Fruit fly (Drosophila melanogaster) whole organism, larva: ENCODE results near the gene CG3909.
A peak's percentile ranks its signal among the peaks of the same experiment; 100 is the strongest.

Experiments
- noc ChIP-seq: fragments of 200-800 bp; sonication (Bioruptor generic); optimal IDR thresholded peaks from 3 replicates; lab custom pipeline; 2019; ENCODE audit warnings: missing biosample characterization, mild to moderate bottlenecking, missing genetic modification characterization, moderate library complexity

Gene CG3909

DNA sequence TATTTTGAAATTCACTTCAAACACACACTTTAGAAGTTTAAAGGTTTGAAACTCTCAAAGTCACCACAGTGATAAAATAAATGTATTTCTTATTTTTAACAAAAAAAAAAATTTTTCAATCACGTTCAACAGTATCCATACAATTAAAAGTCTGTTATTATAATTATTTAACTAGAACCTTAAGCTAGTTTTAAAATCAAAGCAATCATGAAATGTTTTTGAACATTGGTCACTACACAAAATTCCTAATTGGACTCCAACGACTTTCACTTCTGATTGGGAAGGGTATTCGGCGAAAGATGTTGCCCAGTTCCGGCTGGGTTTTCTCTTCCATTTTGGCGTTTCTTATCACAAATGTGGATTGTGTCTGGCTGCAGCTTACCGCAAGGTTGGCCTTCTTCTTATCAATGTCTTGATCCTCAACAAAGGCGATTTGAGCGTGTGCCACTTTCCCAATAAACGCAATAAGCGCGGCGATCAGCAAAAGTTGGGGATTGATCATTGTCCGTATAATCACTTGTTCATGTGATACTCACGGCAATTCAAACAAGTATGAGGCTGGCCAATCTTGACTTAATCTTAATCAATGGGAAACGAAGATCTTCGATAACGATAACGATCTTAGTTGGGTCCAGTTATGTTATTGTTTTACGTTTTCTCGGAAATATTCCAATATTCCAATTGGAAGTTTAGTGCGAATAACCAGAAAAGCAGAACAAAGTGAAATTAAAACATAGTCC, 5.1 kb downstream of the CG3909 start:
- peak; percentile 65 for TF ChIP-seq noc (tag; lab: Kevin White, UChicago)

DNA sequence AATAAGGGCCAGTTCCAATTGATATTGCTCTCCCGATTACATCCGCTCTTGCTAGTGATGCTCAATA, 5.5 kb downstream of the CG3909 start, which contains the start of gene CG12811:
Gene CG12811 (minus strand): TSS at position 23 of the 67 bp plus-strand sequence.
- TF ChIP-seq noc (tag; lab: Kevin White, UChicago): no peak

DNA sequence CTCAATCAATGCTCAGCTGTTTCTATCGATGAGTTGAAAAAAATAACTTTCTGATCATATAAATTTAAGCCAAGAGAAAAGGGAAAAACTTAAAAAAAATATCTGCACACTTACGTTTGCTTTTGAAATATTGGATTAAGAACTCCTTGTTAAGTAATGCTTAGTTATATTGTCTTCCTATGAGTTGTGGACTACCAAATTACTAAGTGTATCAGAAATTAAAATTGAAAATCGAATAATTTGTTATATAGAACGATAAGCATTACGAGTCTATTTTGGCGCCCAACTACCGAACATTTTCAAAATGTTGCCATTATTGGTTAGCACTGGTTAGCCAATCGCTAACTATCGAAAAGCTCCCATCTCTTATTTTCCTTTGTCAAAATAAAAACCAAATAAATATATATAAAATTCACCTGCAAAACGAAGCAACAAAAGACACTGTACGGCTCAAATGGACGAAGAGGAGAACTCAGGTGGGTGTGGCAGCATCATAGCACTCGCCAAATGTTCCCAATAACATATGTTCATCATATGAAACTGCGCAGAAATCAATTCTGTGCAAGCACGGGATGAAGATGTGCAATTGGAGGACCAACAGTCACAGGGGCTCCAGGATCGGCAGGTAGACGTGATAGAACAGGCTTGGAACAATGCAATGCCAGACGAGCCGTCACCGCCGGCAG, 5.9 kb downstream of the CG3909 start, which contains the start of gene ohgt:
Gene ohgt (plus strand): TSS at position 358 of the 686 bp plus-strand sequence.
- TF ChIP-seq noc (tag; lab: Kevin White, UChicago): no peak

DNA sequence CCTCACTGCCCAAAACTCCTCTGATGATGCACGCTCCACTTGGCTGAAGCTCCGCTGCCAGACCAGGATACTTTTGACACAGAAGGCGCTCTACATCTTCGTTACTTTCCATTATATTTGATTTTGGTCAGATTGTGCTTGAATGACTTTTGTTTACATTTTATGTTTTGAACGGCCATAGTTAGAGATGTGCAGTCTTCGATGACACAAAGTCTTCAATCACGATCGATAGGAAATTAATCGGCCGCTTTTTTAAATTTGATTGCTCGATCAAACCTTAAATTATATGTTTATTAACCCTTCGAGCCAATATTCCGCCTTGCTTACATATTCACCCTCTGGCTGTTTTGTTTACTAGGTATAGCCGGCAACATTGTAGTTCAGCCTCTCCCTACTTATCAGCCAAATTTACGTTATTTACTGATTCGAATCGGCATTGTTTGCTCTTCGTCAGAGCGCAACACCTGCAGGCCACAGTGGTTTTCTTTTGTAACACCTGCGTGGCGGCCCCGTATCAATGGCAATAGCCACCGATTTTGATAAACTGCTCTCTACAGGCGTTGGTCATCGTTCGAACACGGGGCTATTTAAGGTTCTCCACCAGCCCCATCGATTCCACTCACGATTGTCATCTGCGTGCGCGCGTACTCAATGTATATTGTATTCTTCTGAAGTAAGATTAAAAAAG, 9.8 kb downstream of the CG3909 start, which contains the start of the genes Fancl and Npc2e:
Gene Fancl (minus strand): TSS at position 175 of the 688 bp plus-strand sequence.
Gene Npc2e (plus strand): TSS at position 638 of the 688 bp plus-strand sequence.
- no peak for TF ChIP-seq noc (tag; lab: Kevin White, UChicago)

DNA sequence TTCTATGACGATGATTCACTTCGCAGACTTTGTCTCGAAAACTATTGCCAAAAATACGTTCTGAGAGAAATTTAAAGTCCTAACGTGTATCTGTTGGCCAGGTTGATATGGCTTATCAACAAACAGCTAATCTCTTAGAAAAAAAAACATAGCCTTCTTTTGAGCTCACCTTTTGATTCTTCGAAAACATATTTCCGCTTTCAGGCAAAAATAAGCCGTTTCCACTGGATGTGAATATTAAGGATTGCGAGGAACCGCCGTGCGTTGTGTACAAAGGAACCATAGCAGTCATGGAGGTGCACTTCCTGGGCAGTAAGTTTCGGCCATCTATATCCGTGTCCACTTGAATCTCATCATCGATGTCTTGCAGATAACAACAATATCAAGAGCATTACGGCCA, 10.5 kb downstream of the CG3909 start:
- TF ChIP-seq noc (tag; lab: Kevin White, UChicago): no peak

DNA sequence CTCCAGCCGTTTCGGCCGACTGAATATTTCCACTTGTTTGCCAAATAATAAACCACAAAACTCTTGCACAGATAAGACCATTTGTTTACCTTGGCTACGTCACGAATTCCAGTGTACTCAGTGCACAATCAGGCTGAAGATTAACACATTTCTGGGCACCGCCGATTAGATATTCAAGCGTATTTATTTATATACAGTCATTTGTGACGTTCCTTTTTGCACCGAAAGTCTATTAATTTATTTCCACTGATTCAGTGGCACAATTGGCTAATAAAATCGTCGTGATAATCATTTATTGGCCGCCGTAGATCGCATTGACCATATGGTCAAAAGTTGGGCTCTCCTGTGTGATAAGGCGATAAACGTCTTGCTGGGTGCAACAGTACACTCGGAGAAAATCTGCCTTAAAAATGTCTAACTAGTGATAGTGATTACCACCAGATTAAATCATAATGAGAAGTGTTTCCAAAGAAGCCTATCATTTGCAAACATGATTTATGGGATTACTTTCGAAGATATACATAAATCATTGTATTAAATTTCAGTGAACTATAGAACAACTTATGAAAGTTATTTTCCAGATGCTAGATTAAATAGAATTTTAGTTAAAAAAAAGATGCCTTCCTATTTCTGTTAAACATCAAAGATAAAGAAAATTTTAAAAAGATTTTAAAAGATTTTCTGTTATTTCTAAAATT, 11.4 kb downstream of the CG3909 start:
- peak; percentile 88 for TF ChIP-seq noc (tag; lab: Kevin White, UChicago)

DNA sequence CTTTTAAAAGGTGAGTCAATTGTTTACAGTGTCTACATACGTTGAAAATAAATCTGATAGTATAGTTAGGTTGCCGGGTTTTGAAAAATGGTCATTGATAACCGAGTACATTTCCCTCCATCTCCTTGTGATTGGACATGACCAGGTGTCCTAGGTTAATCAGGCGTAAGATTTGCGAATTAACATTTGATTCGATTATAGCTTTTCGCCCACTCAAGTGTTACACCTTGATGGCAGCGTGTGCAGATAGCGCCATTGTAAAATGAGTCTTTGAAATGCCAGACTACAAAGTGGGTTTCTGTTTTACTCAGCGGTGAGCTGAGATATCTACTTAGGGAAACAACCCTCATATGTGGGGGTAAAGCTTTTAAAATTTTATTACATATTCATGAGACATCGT, 11.9 kb downstream of the CG3909 start:
- TF ChIP-seq noc (tag; lab: Kevin White, UChicago): no peak

DNA sequence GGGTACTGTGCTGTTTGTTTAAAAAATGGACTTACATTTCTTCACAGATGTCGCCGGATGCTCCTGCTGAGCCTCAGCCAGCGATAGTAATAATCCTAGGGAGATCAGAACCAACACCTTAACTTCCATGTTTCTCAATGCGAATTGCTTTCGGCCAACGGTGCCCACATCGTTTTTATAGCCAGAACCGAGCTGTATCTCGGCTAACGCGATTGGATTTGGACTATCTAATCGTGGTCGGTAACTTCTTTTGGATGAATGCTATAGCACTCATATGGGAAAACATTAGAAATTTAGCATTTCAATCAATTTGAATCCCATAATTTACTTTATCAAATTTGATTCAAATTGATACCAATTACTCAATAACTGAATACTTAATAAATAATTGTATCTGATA, 12.9 kb downstream of the CG3909 start, which contains the start of gene Npc2d:
Gene Npc2d (minus strand): TSS at position 133 of the 400 bp plus-strand sequence.
- TF ChIP-seq noc (tag; lab: Kevin White, UChicago): no peak

DNA sequence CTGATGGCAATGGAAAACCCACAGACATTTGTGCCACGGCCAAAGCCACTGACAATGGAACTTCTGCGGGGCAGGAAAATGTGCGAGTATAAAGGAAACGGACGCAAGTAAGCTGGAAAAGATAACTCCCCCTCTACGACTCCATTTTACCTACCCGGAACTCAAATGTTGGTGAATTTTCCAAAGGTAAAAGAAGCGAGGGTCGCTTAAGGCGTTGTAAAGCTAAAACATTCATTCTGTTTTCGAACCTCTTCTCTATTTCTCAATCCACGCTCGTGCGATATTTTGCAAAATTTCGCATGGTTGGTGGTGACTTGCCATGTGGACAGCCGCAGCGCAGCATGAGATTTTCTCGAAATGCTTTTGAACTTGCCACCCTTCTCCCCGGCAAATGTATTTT, 13.6 kb downstream of the CG3909 start:
- no peak for TF ChIP-seq noc (tag; lab: Kevin White, UChicago)

DNA sequence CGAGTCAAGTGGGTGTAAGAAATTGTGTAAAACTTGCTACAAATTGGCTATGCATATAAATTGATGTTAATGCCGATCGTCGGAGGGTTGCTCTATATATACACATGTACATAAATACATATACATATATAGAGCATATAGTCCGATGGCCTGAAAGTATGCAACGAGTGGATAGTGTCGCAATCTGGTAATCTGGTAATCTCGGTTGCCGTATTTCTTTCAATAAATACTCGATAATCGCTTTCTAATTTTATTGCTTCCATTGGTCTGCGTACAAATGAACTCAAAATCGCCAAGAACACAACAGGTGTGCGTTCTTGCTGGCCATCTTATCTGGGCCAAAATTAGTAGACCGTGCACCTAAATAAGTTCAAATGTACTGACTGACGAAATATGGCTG, 16.3 kb downstream of the CG3909 start:
- peak; percentile 61 for TF ChIP-seq noc (tag; lab: Kevin White, UChicago)

DNA sequence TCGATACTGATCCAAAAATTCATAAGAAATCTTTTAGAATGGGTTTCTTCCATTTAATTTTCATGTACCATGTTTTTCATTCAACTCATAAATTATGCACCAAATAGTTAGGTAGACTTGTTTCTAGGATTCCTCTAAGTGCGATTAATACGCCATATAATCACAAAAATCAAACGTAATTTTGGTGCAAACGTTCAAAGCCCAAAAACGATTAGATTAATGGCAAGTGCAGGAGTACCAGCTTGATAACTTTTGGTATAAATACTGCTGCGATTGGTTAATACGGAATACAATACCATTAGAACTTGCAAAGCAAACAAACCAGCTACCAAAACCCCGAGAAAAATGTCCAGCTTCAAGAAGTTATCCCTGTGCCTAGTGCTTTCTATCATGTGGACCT, 16.9 kb downstream of the CG3909 start, which contains the start of gene Npc2c:
Gene Npc2c (plus strand): TSS at position 301 of the 400 bp plus-strand sequence.
- TF ChIP-seq noc (tag; lab: Kevin White, UChicago): no peak

DNA sequence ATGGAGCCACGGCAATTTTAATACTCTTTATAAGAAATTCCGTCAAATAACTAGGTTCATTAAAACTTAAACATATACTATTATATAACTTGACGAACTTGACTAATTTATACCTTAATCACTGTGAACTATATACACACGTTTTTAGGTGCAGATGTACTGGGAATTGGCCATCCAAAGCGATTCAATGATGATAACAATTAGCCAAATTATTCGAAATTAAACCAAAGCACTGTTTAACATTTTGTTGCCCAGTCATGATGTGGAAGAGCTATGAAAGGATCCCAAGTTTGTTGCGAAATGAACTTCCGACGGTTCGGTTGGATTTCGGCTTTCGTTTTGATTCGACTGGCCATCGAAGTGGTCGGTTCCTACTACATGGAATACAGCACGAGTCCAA, 19.3 kb downstream of the CG3909 start, which contains the start of gene CG33630:
Gene CG33630 (plus strand): TSS at position 301 of the 400 bp plus-strand sequence.
- no peak for TF ChIP-seq noc (tag; lab: Kevin White, UChicago)

DNA sequence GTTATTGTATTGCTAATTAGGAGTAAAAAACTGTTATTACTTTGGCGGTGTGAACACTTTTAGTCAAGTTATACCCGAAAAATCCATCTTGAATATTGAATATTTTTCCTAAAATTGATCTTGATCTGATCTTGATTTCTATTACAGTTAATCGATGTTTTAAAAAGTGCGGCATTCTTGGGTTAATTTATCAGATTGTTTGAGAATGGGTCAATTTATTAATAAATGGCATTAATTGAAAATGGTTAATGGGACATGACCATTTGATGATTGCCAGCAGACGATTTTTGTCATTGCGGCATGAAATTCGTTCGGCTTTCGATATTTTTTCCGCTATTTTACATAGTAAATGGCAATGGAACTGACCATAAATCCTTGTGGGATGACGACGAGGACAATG, 20.6 kb downstream of the CG3909 start, which contains the start of gene CG33631:
Gene CG33631 (plus strand): TSS at position 301 of the 400 bp plus-strand sequence.
- no peak for TF ChIP-seq noc (tag; lab: Kevin White, UChicago)

DNA sequence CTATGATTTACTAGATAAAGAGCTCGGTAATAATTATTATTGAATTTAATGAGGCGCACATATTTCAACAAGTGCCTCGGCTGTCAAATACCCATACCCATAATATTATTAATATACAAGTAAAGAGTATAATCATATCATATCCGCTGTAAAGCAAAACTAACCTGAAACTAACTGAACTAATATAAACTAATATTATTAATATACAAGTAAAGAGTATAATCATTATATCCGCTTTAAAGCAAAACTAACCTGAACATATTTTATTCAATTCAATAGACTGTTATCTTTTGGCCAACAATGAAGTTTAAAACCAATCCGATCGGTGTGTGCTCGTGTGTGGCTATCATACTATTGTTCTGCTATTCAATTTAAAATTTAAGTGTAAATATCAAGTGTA, 23.4 kb downstream of the CG3909 start, which contains the start of gene CG33783:
Gene CG33783 (plus strand): TSS at position 301 of the 400 bp plus-strand sequence.
- TF ChIP-seq noc (tag; lab: Kevin White, UChicago): no peak

DNA sequence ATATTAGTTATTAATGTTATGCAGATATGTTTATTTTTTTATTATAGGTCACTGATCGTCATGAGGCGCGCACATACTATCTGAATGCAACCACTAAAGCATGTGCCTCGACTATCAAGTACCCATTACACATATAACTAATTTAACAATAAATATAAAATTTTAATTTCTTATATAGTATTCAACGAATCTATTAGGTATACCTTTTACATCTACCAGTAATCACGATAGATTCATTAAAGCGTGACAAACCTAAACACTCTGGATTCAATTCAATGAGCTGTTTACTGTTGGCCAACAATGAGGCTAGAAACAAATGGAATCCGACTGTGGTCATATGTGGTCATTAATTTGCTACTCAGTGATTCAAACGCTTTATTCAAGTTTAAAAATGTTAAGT, 24.5 kb downstream of the CG3909 start, which contains the start of gene CG33784:
Gene CG33784 (plus strand): TSS at position 301 of the 400 bp plus-strand sequence.
- TF ChIP-seq noc (tag; lab: Kevin White, UChicago): no peak
